Worm (Caenorhabditis elegans): ENCODE data around the gene T04G9.6.

The T04G9.6 gene

ce11 chrX:760579-760978 is 24.2 kb downstream of the T04G9.6 start:
- TF ChIP-seq snpc-4 (GFP tag; optimal IDR thresholded peaks at IDR 0.05), result no peak
- TF ChIP-seq snpc-4 (tag; optimal IDR thresholded peaks at IDR 0.05), result no peak
- TF ChIP-seq bed-1 (GFP tag; IDR thresholded peaks at IDR 0.05), result no peak
- no peak for TF ChIP-seq tlf-1 (GFP tag; optimal IDR thresholded peaks at IDR 0.05)
- no peak for TF ChIP-seq unc-62 (GFP tag; optimal IDR thresholded peaks at IDR 0.05)
- TF ChIP-seq sptf-2 (GFP tag; optimal IDR thresholded peaks at IDR 0.05), result no peak
- no peak for TF ChIP-seq B0019.2 (GFP tag; conservative IDR thresholded peaks at IDR 0.05)
- peak; percentile 9; the same call in 1 of the 2 replicates for TF ChIP-seq hmg-1.2 (GFP tag; IDR thresholded peaks at IDR 0.05)
- TF ChIP-seq nfyb-1 (GFP tag; IDR thresholded peaks at IDR 0.05), result no peak
- TF ChIP-seq Y67H2A.10 (GFP tag; conservative IDR thresholded peaks at IDR 0.05), result no peak
- TF ChIP-seq egl-18 (GFP tag; IDR thresholded peaks at IDR 0.05), result no peak
- no peak for TF ChIP-seq madf-3 (GFP tag; IDR thresholded peaks at IDR 0.05)
- no peak for TF ChIP-seq mel-28 (tag; optimal IDR thresholded peaks at IDR 0.05; ENCODE audit: borderline replicate concordance)
- TF ChIP-seq F57A8.1 (GFP tag; optimal IDR thresholded peaks at IDR 0.05), result no peak
- TF ChIP-seq ceh-40 (GFP tag; IDR thresholded peaks at IDR 0.05), result no peak
- TF ChIP-seq lsl-1 (GFP tag; optimal IDR thresholded peaks at IDR 0.05), result no peak
- TF ChIP-seq sea-2 (GFP tag; IDR thresholded peaks at IDR 0.05), result no peak
- TF ChIP-seq cebp-1 (GFP tag; IDR thresholded peaks at IDR 0.05), result no peak
- TF ChIP-seq cebp-1 (tag; optimal IDR thresholded peaks at IDR 0.05), result peak; percentile 62
- no peak for TF ChIP-seq ztf-25 (GFP tag; IDR thresholded peaks at IDR 0.05)
- TF ChIP-seq ceh-100 (GFP tag; IDR thresholded peaks at IDR 0.05), result no peak
- no peak for TF ChIP-seq lin-26 (GFP tag; IDR thresholded peaks at IDR 0.05)
- peak; percentile 90 for TF ChIP-seq zfh-2 (GFP tag; conservative IDR thresholded peaks at IDR 0.05)
- no peak for TF ChIP-seq ama-1 (optimal IDR thresholded peaks at IDR 0.05)
- TF ChIP-seq ama-1 (GFP tag; optimal IDR thresholded peaks at IDR 0.05), result no peak
- TF ChIP-seq dpff-1 (tag; optimal IDR thresholded peaks at IDR 0.05), result no peak
- TF ChIP-seq ZK185.1 (tag; optimal IDR thresholded peaks at IDR 0.05; ENCODE audit: poor library complexity, severe bottlenecking), result no peak
- no peak for TF ChIP-seq zim-3 (tag; optimal IDR thresholded peaks at IDR 0.05)
- no peak for TF ChIP-seq egl-44 (GFP tag; IDR thresholded peaks at IDR 0.05)
- no peak for TF ChIP-seq T26A5.8 (tag; optimal IDR thresholded peaks at IDR 0.05)
- no peak for TF ChIP-seq ceh-79 (tag; optimal IDR thresholded peaks at IDR 0.05)
- TF ChIP-seq F22D6.2 (tag; optimal IDR thresholded peaks at IDR 0.05), result no peak
- TF ChIP-seq bed-2 (GFP tag; IDR thresholded peaks at IDR 0.05), result no peak
- TF ChIP-seq attf-5 (GFP tag; optimal IDR thresholded peaks at IDR 0.05), result peak; percentile 8
- TF ChIP-seq ceh-27 (GFP tag; optimal IDR thresholded peaks at IDR 0.05), result peak; percentile 30
- TF ChIP-seq ztf-22 (GFP tag; optimal IDR thresholded peaks at IDR 0.05), result no peak
- TF ChIP-seq tbp1 (GFP tag; optimal IDR thresholded peaks at IDR 0.05), result no peak
- TF ChIP-seq repo-1 (tag; optimal IDR thresholded peaks at IDR 0.05), result no peak
- no peak for TF ChIP-seq B0261.1 (tag; optimal IDR thresholded peaks at IDR 0.05)
- no peak for TF ChIP-seq die-1 (tag; optimal IDR thresholded peaks at IDR 0.05)
- TF ChIP-seq dox-1 (GFP tag; IDR thresholded peaks at IDR 0.05), result no peak
- no peak for TF ChIP-seq ztf-28 (GFP tag; IDR thresholded peaks at IDR 0.05)
- no peak for TF ChIP-seq snpc-3.4 (tag; optimal IDR thresholded peaks at IDR 0.05)
- no peak for TF ChIP-seq K11D2.4 (GFP tag; IDR thresholded peaks at IDR 0.05)
- TF ChIP-seq madf-8 (GFP tag; conservative IDR thresholded peaks at IDR 0.05), result no peak
- TF ChIP-seq pha-4 (tag; optimal IDR thresholded peaks at IDR 0.05), result no peak
- TF ChIP-seq hlh-26 (GFP tag; conservative IDR thresholded peaks at IDR 0.05), result no peak
- TF ChIP-seq xnd-1 (tag; optimal IDR thresholded peaks at IDR 0.05), result no peak
- no peak for TF ChIP-seq somi-1 (GFP tag; optimal IDR thresholded peaks at IDR 0.05)
- no peak for TF ChIP-seq D2030.7 (GFP tag; IDR thresholded peaks at IDR 0.05)
- no peak for TF ChIP-seq him-1 (tag; optimal IDR thresholded peaks at IDR 0.05)

All from whole organism, young adult.